Fruit fly (Drosophila melanogaster): ENCODE results near the gene CG13484.

Gene CG13484

dm6 chr3L:14025736-14026135 is 27.1 kb downstream of the CG13484 start:
- TF ChIP-seq Hr39 (GFP tag; optimal IDR thresholded peaks at IDR 0.05), result no peak

dm6 chr3L:14006704-14007126 is 46.2 kb downstream of the CG13484 start:
- TF ChIP-seq CG6854 (GFP tag; optimal IDR thresholded peaks at IDR 0.05), result no peak
- no peak for TF ChIP-seq CG31627 (GFP tag; optimal IDR thresholded peaks at IDR 0.05)
- no peak for TF ChIP-seq lz (GFP tag; optimal IDR thresholded peaks at IDR 0.05)
- TF ChIP-seq OdsH (GFP tag; optimal IDR thresholded peaks at IDR 0.05), result no peak
- no peak for TF ChIP-seq Hr38 (GFP tag; optimal IDR thresholded peaks at IDR 0.05)
- no peak for TF ChIP-seq cyc (GFP tag; optimal IDR thresholded peaks at IDR 0.05)
- no peak for TF ChIP-seq Blimp-1 (GFP tag; optimal IDR thresholded peaks at IDR 0.05)
- TF ChIP-seq Hr39 (GFP tag; optimal IDR thresholded peaks at IDR 0.05), result no peak
- no peak for TF ChIP-seq Eip78C (GFP tag)
- no peak for TF ChIP-seq CG8632 (GFP tag; optimal IDR thresholded peaks at IDR 0.05)
- no peak for TF ChIP-seq CG7368 (GFP tag; optimal IDR thresholded peaks at IDR 0.05)
- TF ChIP-seq CG10669 (GFP tag; optimal IDR thresholded peaks at IDR 0.05), result no peak
- TF ChIP-seq fkh (GFP tag; optimal IDR thresholded peaks at IDR 0.05), result no peak
- TF ChIP-seq CG4318 (GFP tag; optimal IDR thresholded peaks at IDR 0.05), result no peak
- TF ChIP-seq CG15336 (GFP tag; IDR thresholded peaks at IDR 0.05), result peak; percentile 45
- TF ChIP-seq Hr4 (GFP tag; optimal IDR thresholded peaks at IDR 0.05), result no peak
- TF ChIP-seq CG10631 (GFP tag; optimal IDR thresholded peaks at IDR 0.05), result no peak
- no peak for TF ChIP-seq achi (GFP tag; optimal IDR thresholded peaks at IDR 0.05)
- peak; percentile 100 for TF ChIP-seq vri (GFP tag; optimal IDR thresholded peaks at IDR 0.05)
- no peak for TF ChIP-seq CG11294 (GFP tag; IDR thresholded peaks at IDR 0.05)
- TF ChIP-seq CG34406 (GFP tag; optimal IDR thresholded peaks at IDR 0.05), result no peak
- TF ChIP-seq CG6163 (GFP tag; IDR thresholded peaks at IDR 0.05), result peak; percentile 84
- no peak for TF ChIP-seq CG8319 (GFP tag; optimal IDR thresholded peaks at IDR 0.05)
- no peak for TF ChIP-seq svp (GFP tag)
- no peak for TF ChIP-seq Smox (GFP tag; optimal IDR thresholded peaks at IDR 0.05)
- no peak for TF ChIP-seq Gug (GFP tag; IDR thresholded peaks at IDR 0.05)
- TF ChIP-seq pdm3 (GFP tag; optimal IDR thresholded peaks at IDR 0.05), result no peak
- TF ChIP-seq CG16779 (tag; optimal IDR thresholded peaks at IDR 0.05), result no peak
- TF ChIP-seq CG3919 (GFP tag; optimal IDR thresholded peaks at IDR 0.05), result no peak
- TF ChIP-seq spab (GFP tag; optimal IDR thresholded peaks at IDR 0.05), result no peak
- no peak for TF ChIP-seq ss (GFP tag; optimal IDR thresholded peaks at IDR 0.05)
- no peak for TF ChIP-seq Lpt (GFP tag; optimal IDR thresholded peaks at IDR 0.05)
- TF ChIP-seq Ets21C (GFP tag; optimal IDR thresholded peaks at IDR 0.05), result no peak
- no peak for TF ChIP-seq Met (GFP tag; optimal IDR thresholded peaks at IDR 0.05)
- no peak for TF ChIP-seq CG6808 (GFP tag; optimal IDR thresholded peaks at IDR 0.05)
- TF ChIP-seq fd59A (GFP tag; optimal IDR thresholded peaks at IDR 0.05), result no peak
- peak; percentile 55; the same call in 2 of the 3 replicates for TF ChIP-seq eg (GFP tag; IDR thresholded peaks at IDR 0.05)
- no peak for TF ChIP-seq Sox14 (GFP tag; optimal IDR thresholded peaks at IDR 0.05)
- TF ChIP-seq CG8119 (GFP tag; IDR thresholded peaks at IDR 0.05), result peak; percentile 60; the same call in 2 of the 3 replicates
- no peak for TF ChIP-seq CG9139 (GFP tag; optimal IDR thresholded peaks at IDR 0.05)
- no peak for TF ChIP-seq CG32006 (GFP tag; optimal IDR thresholded peaks at IDR 0.05)
- no peak for TF ChIP-seq dsx (GFP tag; optimal IDR thresholded peaks at IDR 0.05; ENCODE audit: poor library complexity, severe bottlenecking)
- no peak for TF ChIP-seq CG6792 (GFP tag; optimal IDR thresholded peaks at IDR 0.05)
- TF ChIP-seq CG3032 (tag; optimal IDR thresholded peaks at IDR 0.05), result no peak
